Fruit fly (Drosophila melanogaster) whole organism, embryonic: ENCODE measurements around the gene gish.
A peak's percentile ranks its signal among the peaks of the same experiment; 100 is the strongest.

ENCODE experiments used
- B-H1 ChIP-seq: fragments of 200-800 bp; sonication (Bioruptor generic); IDR thresholded peaks from 3 replicates; pipeline ENCODE4 v1.3.6; 2022; ENCODE audit warnings: missing biosample characterization, missing genetic modification characterization
- CG10366 ChIP-seq: fragments of 200-800 bp; sonication (Bioruptor generic); IDR thresholded peaks from 2 replicates; pipeline ENCODE4 v1.3.6; 2022; ENCODE audit warnings: missing biosample characterization, missing genetic modification characterization
- CG10979 ChIP-seq: fragments of 200-800 bp; sonication (Bioruptor generic); optimal IDR thresholded peaks from 2 replicates; lab custom pipeline; 2018; ENCODE audit warnings: missing biosample characterization, mild to moderate bottlenecking, missing genetic modification characterization, moderate library complexity
- CG11560 ChIP-seq: fragments of 200-800 bp; sonication (Bioruptor generic); IDR thresholded peaks from 3 replicates; pipeline ENCODE4 v1.3.6; 2022; ENCODE audit warnings: missing biosample characterization, missing genetic modification characterization
- CG11723 ChIP-seq: fragments of 200-800 bp; sonication (Bioruptor generic); optimal IDR thresholded peaks from 2 replicates; lab custom pipeline; 2017; ENCODE audit warnings: missing biosample characterization, mild to moderate bottlenecking, missing genetic modification characterization
- CG12155 ChIP-seq: fragments of 200-800 bp; sonication (Bioruptor generic); optimal IDR thresholded peaks from 3 replicates; lab custom pipeline; 2016; ENCODE audit warnings: missing biosample characterization, missing genetic modification characterization
- CG12769 ChIP-seq: fragments of 200-800 bp; sonication (Bioruptor generic); optimal IDR thresholded peaks from 2 replicates; lab custom pipeline; 2019; ENCODE audit warnings: missing biosample characterization, mild to moderate bottlenecking, missing genetic modification characterization, moderate library complexity
- CG15479 ChIP-seq: fragments of 200-800 bp; sonication (Bioruptor generic); optimal IDR thresholded peaks from 3 replicates; lab custom pipeline; 2019; ENCODE audit warnings: missing biosample characterization, mild to moderate bottlenecking, missing genetic modification characterization, moderate library complexity
- CG17359 ChIP-seq: fragments of 200-800 bp; sonication (Bioruptor generic); optimal IDR thresholded peaks from 3 replicates; lab custom pipeline; 2018; ENCODE audit warnings: missing biosample characterization, mild to moderate bottlenecking, missing genetic modification characterization, moderate library complexity
- CG17385 ChIP-seq: fragments of 200-800 bp; sonication (Bioruptor generic); optimal IDR thresholded peaks from 3 replicates; lab custom pipeline; 2018; ENCODE audit warnings: missing biosample characterization, mild to moderate bottlenecking, missing genetic modification characterization
- CG2120 ChIP-seq: fragments of 200-800 bp; sonication (Bioruptor generic); optimal IDR thresholded peaks from 3 replicates; lab custom pipeline; 2016; ENCODE audit warnings: missing biosample characterization, missing genetic modification characterization
- CG30431 ChIP-seq: fragments of 200-800 bp; sonication (Bioruptor generic); optimal IDR thresholded peaks from 2 replicates; lab custom pipeline; 2017; ENCODE audit warnings: missing biosample characterization, missing genetic modification characterization
- CG31441 ChIP-seq: fragments of 200-800 bp; sonication (Bioruptor generic); IDR thresholded peaks from 2 replicates; pipeline ENCODE4 v1.3.6; 2022; ENCODE audit warnings: missing biosample characterization, missing genetic modification characterization
- CG32767 ChIP-seq: fragments of 200-800 bp; sonication (Bioruptor generic); IDR thresholded peaks from 2 replicates; pipeline ENCODE4 v1.3.6; 2022; ENCODE audit warnings: missing biosample characterization, missing genetic modification characterization
- CG6765 ChIP-seq: fragments of 200-800 bp; sonication (Bioruptor generic); optimal IDR thresholded peaks from 3 replicates; lab custom pipeline; 2017; ENCODE audit warnings: missing biosample characterization, mild to moderate bottlenecking, missing genetic modification characterization
- CG6854 ChIP-seq: fragments of 200-800 bp; sonication (Bioruptor generic); optimal IDR thresholded peaks from 3 replicates; lab custom pipeline; 2017; ENCODE audit warnings: missing biosample characterization, mild to moderate bottlenecking, missing genetic modification characterization
- CG7556 ChIP-seq: fragments of 200-800 bp; sonication (Bioruptor generic); optimal IDR thresholded peaks from 2 replicates; lab custom pipeline; 2017; ENCODE audit warnings: missing biosample characterization, mild to moderate bottlenecking, missing genetic modification characterization
- CG8290 ChIP-seq, 3 experiments: fragments of 200-800 bp; sonication (Bioruptor generic); optimal IDR thresholded peaks; 2 replicates each; lab custom pipeline; 2016 to 2019; ENCODE audit warnings: missing biosample characterization in 3 of 3, missing genetic modification characterization in 3 of 3, mild to moderate bottlenecking in 2 of 3, moderate library complexity in 1 of 3
- CG8388 ChIP-seq: fragments of 200-800 bp; sonication (Bioruptor generic); optimal IDR thresholded peaks from 2 replicates; lab custom pipeline; 2019; ENCODE audit warnings: missing biosample characterization, mild to moderate bottlenecking, missing genetic modification characterization, moderate library complexity
- CG9437 ChIP-seq: fragments of 200-800 bp; sonication (Bioruptor generic); optimal IDR thresholded peaks from 2 replicates; lab custom pipeline; 2018; ENCODE audit warnings: missing biosample characterization, mild to moderate bottlenecking, missing genetic modification characterization
- Dll ChIP-seq: fragments of 200-800 bp; sonication (Bioruptor generic); IDR thresholded peaks from 4 replicates; pipeline ENCODE4 v1.3.6; 2022; ENCODE audit warnings: missing biosample characterization, missing genetic modification characterization; ENCODE audit not compliant: partially characterized antibody
- Doc2 ChIP-seq: fragments of 200-800 bp; sonication (Bioruptor generic); IDR thresholded peaks from 2 replicates; pipeline ENCODE4 v1.3.6; 2022; ENCODE audit warnings: missing biosample characterization, missing genetic modification characterization
- E2f1 ChIP-seq: fragments of 200-800 bp; sonication (Bioruptor generic); IDR thresholded peaks from 2 replicates; pipeline ENCODE4 v1.3.6; 2022; ENCODE audit warnings: missing biosample characterization, missing genetic modification characterization
- Hmr ChIP-seq: fragments of 200-800 bp; sonication (Bioruptor generic); optimal IDR thresholded peaks from 3 replicates; lab custom pipeline; 2017; ENCODE audit warnings: mild to moderate bottlenecking, missing biosample characterization, missing genetic modification reagents, missing genetic modification characterization
- MTF-1 ChIP-seq: fragments of 200-800 bp; sonication (Bioruptor generic); optimal IDR thresholded peaks from 2 replicates; lab custom pipeline; 2018; ENCODE audit warnings: missing biosample characterization, mild to moderate bottlenecking, missing genetic modification characterization, borderline replicate concordance
- Med ChIP-seq: fragments of 200-800 bp; sonication (Bioruptor generic); peaks from one replicate; lab custom pipeline; 2016; ENCODE audit warnings: missing biosample characterization, missing genetic modification characterization, mild to moderate bottlenecking, inconsistent platforms, moderate library complexity
- NC2α ChIP-seq: fragments of 200-800 bp; sonication (Bioruptor generic); optimal IDR thresholded peaks from 2 replicates; lab custom pipeline; 2016; ENCODE audit warnings: missing biosample characterization, missing genetic modification characterization
- NFAT ChIP-seq: fragments of 200-800 bp; sonication (Bioruptor generic); IDR thresholded peaks from 2 replicates; pipeline ENCODE4 v1.3.6; 2022; ENCODE audit warnings: missing biosample characterization, missing genetic modification characterization
- Nf-YC ChIP-seq: fragments of 200-800 bp; optimal IDR thresholded peaks from 3 replicates; lab custom pipeline; 2019; ENCODE audit warnings: missing biosample characterization, mild to moderate bottlenecking, missing genetic modification characterization, moderate library complexity
- Ptx1 ChIP-seq: fragments of 200-800 bp; sonication (Bioruptor generic); IDR thresholded peaks from 2 replicates; pipeline ENCODE4 v1.3.6; 2022; ENCODE audit warnings: missing biosample characterization, missing genetic modification characterization
- ash1 ChIP-seq: fragments of 200-800 bp; sonication (Bioruptor generic); optimal IDR thresholded peaks from 2 replicates; lab custom pipeline; 2018; ENCODE audit warnings: missing biosample characterization, mild to moderate bottlenecking, missing genetic modification characterization
- ci ChIP-seq: fragments of 200-800 bp; sonication (Bioruptor generic); IDR thresholded peaks from 3 replicates; pipeline ENCODE4 v1.3.6; 2022; ENCODE audit warnings: missing biosample characterization, missing genetic modification characterization
- corto ChIP-seq: fragments of 200-800 bp; sonication (Bioruptor generic); optimal IDR thresholded peaks from 2 replicates; lab custom pipeline; 2016; ENCODE audit warnings: missing biosample characterization, mild to moderate bottlenecking, missing genetic modification characterization, moderate library complexity
- emc ChIP-seq: fragments of 200-800 bp; sonication (Bioruptor generic); optimal IDR thresholded peaks from 2 replicates; lab custom pipeline; 2016; ENCODE audit warnings: missing biosample characterization, missing genetic modification characterization
- esg ChIP-seq: fragments of 200-800 bp; sonication (Bioruptor generic); conservative IDR thresholded peaks from 2 replicates; pipeline ENCODE4 v1.3.6; 2022; ENCODE audit warnings: missing biosample characterization, missing genetic modification characterization
- exex ChIP-seq: fragments of 200-800 bp; sonication (Bioruptor generic); optimal IDR thresholded peaks from 4 replicates; lab custom pipeline; 2018; ENCODE audit warnings: missing biosample characterization, mild to moderate bottlenecking, missing genetic modification characterization, moderate library complexity
- fd3F ChIP-seq: fragments of 200-800 bp; sonication (Bioruptor generic); optimal IDR thresholded peaks from 2 replicates; lab custom pipeline; 2018; ENCODE audit warnings: missing biosample characterization, mild to moderate bottlenecking, missing genetic modification characterization, moderate library complexity
- fd64A ChIP-seq: fragments of 200-800 bp; sonication (Bioruptor generic); optimal IDR thresholded peaks from 3 replicates; lab custom pipeline; 2018; ENCODE audit warnings: missing biosample characterization, mild to moderate bottlenecking, missing genetic modification characterization
- fru ChIP-seq: fragments of >200 bp; optimal IDR thresholded peaks from 2 replicates; lab custom pipeline; 2017
- hth ChIP-seq: fragments of >200 bp; optimal IDR thresholded peaks from 2 replicates; lab custom pipeline; 2017; ENCODE audit warnings: inconsistent platforms
- knrl ChIP-seq: fragments of 200-800 bp; sonication (Bioruptor generic); IDR thresholded peaks from 3 replicates; pipeline ENCODE4 v1.3.6; 2022; ENCODE audit warnings: missing biosample characterization, missing genetic modification characterization; ENCODE audit not compliant: partially characterized antibody
- lilli ChIP-seq: fragments of 200-800 bp; sonication (Bioruptor generic); optimal IDR thresholded peaks from 3 replicates; lab custom pipeline; 2016; ENCODE audit warnings: missing biosample characterization, missing genetic modification characterization
- lmd ChIP-seq: fragments of 200-800 bp; sonication (Bioruptor generic); IDR thresholded peaks from 2 replicates; pipeline ENCODE4 v1.3.6; 2022; ENCODE audit warnings: missing biosample characterization, missing genetic modification characterization
- mam ChIP-seq: fragments of 200-800 bp; sonication (Bioruptor generic); optimal IDR thresholded peaks from 3 replicates; lab custom pipeline; 2016; ENCODE audit warnings: missing biosample characterization, missing genetic modification characterization
- pros ChIP-seq: fragments of 200-800 bp; sonication (Bioruptor generic); optimal IDR thresholded peaks from 3 replicates; lab custom pipeline; 2019; ENCODE audit warnings: missing biosample characterization, mild to moderate bottlenecking, missing genetic modification characterization, moderate library complexity
- pum ChIP-seq: fragments of 200-800 bp; sonication (Bioruptor generic); optimal IDR thresholded peaks from 2 replicates; lab custom pipeline; 2016; ENCODE audit warnings: missing biosample characterization, missing genetic modification characterization
- pzg ChIP-seq: fragments of 200-800 bp; sonication (Bioruptor generic); optimal IDR thresholded peaks from 3 replicates; lab custom pipeline; 2018; ENCODE audit warnings: missing biosample characterization, mild to moderate bottlenecking, missing genetic modification characterization, moderate library complexity
- sc ChIP-seq, 3 experiments: fragments of >200 bp in 2 of 3; fragments of 200-800 bp in 1 of 3; sonication (Bioruptor generic) in 1 of 3; optimal IDR thresholded peaks; 2 replicates in 2 of 3; 3 replicates in 1 of 3; lab custom pipeline; 2017; ENCODE audit warnings: mild to moderate bottlenecking in 1 of 3, missing biosample characterization in 1 of 3, missing genetic modification characterization in 1 of 3, missing genetic modification reagents in 1 of 3
- schlank ChIP-seq: fragments of 200-800 bp; sonication (Bioruptor generic); optimal IDR thresholded peaks from 2 replicates; lab custom pipeline; 2018; ENCODE audit warnings: missing biosample characterization, mild to moderate bottlenecking, missing genetic modification characterization
- wor ChIP-seq: fragments of 200-800 bp; sonication (Bioruptor generic); IDR thresholded peaks from 2 replicates; pipeline ENCODE4 v1.3.6; 2022; ENCODE audit warnings: missing biosample characterization, missing genetic modification characterization

The gish gene

dm6 chr3R:16275890-16276619, 3.8 kb downstream of the gish start (continued):
- no peak for TF ChIP-seq emc (GFP tag; lab: Kevin White, UChicago)
- no peak for TF ChIP-seq CG32767 (GFP tag; lab: Robert Waterston, UW)
- TF ChIP-seq sc (optimal IDR thresholded peaks at IDR 0.05; lab: Kevin White, UChicago), result no peak
- TF ChIP-seq sc (GFP tag; optimal IDR thresholded peaks at IDR 0.05; lab: Kevin White, UChicago), result no peak
- peak; percentile 15 for TF ChIP-seq CG10979 (tag; lab: Kevin White, UChicago)
- no peak for TF ChIP-seq CG15479 (GFP tag; lab: Kevin White, UChicago)
- no peak for TF ChIP-seq CG12155 (GFP tag; lab: Kevin White, UChicago)
- peak; percentile 3 for TF ChIP-seq CG17359 (tag; lab: Kevin White, UChicago)
- peak; percentile 43; the same call in 1 of the 3 replicates for TF ChIP-seq ci
- no peak for TF ChIP-seq schlank
- no peak for TF ChIP-seq pzg (GFP tag; lab: Kevin White, UChicago)
- TF ChIP-seq pros (GFP tag; lab: Kevin White, UChicago), result peak; percentile 8
- no peak for TF ChIP-seq esg (GFP tag; lab: Robert Waterston, UW)
- no peak for TF ChIP-seq CG9437 (GFP tag; lab: Kevin White, UChicago)
- TF ChIP-seq hth (lab: Kevin White, UChicago), result no peak
- no peak for TF ChIP-seq E2f1 (GFP tag; lab: Robert Waterston, UW)
- no peak for TF ChIP-seq CG30431 (GFP tag; lab: Kevin White, UChicago)
- no peak for TF ChIP-seq lilli (GFP tag; lab: Kevin White, UChicago)
- TF ChIP-seq CG11560, result no peak
- TF ChIP-seq fru (lab: Kevin White, UChicago), result no peak
- no peak for TF ChIP-seq CG10366
- peak; percentile 30 for TF ChIP-seq fd64A (GFP tag; lab: Kevin White, UChicago)
- TF ChIP-seq CG12769 (tag; lab: Kevin White, UChicago), result peak; percentile 1
- no peak for TF ChIP-seq exex (tag; lab: Kevin White, UChicago)
- no peak for TF ChIP-seq corto (GFP tag; lab: Kevin White, UChicago)
- no peak for TF ChIP-seq fd3F (GFP tag; lab: Kevin White, UChicago)
- TF ChIP-seq MTF-1 (GFP tag; lab: Kevin White, UChicago), result peak; percentile 25
- no peak for TF ChIP-seq CG6765 (GFP tag; lab: Kevin White, UChicago)
- no peak for TF ChIP-seq CG6854 (GFP tag; lab: Kevin White, UChicago)
- TF ChIP-seq Doc2, result no peak
- TF ChIP-seq Nf-YC, result no peak
- no peak for TF ChIP-seq B-H1 (GFP tag; lab: Robert Waterston, UW)
- TF ChIP-seq knrl, result no peak
- TF ChIP-seq NC2α, result no peak
- no peak for TF ChIP-seq wor (GFP tag; lab: Robert Waterston, UW)
- TF ChIP-seq pum (GFP tag; lab: Kevin White, UChicago), result no peak
- TF ChIP-seq Ptx1 (GFP tag; lab: Robert Waterston, UW), result no peak
- TF ChIP-seq Med, result peak; percentile 64
- no peak for TF ChIP-seq CG11723 (GFP tag; lab: Kevin White, UChicago)
- TF ChIP-seq CG17385 (GFP tag; lab: Kevin White, UChicago), result peak; percentile 79
- no peak for TF ChIP-seq NFAT
- TF ChIP-seq mam (GFP tag; lab: Kevin White, UChicago), result no peak
- no peak for TF ChIP-seq Hmr (GFP tag; lab: Kevin White, UChicago)
- TF ChIP-seq CG8290 (GFP tag; optimal IDR thresholded peaks at IDR 0.05; lab: Kevin White, UChicago), result peak; percentile 1
- TF ChIP-seq CG8290 (tag; optimal IDR thresholded peaks at IDR 0.05; lab: Kevin White, UChicago), result peak in 1 of 2 experiments; percentile 1
- no peak for TF ChIP-seq Dll (GFP tag; lab: Robert Waterston, UW)
- TF ChIP-seq CG7556 (GFP tag; lab: Kevin White, UChicago), result no peak
- TF ChIP-seq CG31441 (GFP tag; lab: Robert Waterston, UW), result no peak
- TF ChIP-seq lmd (GFP tag; lab: Robert Waterston, UW), result no peak
- no peak for TF ChIP-seq ash1 (GFP tag; lab: Kevin White, UChicago)
- TF ChIP-seq CG8388 (GFP tag; lab: Kevin White, UChicago), result no peak
- TF ChIP-seq CG2120, result no peak
